Worm (Caenorhabditis elegans): Measurements from ENCODE around the gene fat-7.

DNA sequence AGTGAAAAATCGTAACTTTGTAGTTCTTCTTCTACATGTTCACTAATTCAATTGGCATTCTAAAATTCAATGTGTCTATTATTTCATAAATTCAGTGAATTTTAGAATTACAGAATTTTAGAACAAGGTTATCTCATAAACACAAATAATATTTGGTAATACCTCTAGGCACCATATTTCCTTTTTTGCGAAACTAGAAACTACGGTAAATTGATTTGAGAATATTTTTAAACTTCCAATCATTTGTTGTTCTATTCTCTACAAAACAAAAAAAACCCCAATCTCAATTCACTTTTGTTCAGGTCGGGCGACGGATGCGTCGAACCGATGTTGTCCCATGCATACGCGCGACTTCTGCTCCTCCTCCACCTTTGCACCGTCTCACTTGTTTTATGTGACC is 47.0 kb upstream of the fat-7 start, which contains the start of gene F09G2.1:
- TF ChIP-seq mxl-1 (tag; optimal IDR thresholded peaks at IDR 0.05), result no peak
- no peak for TF ChIP-seq hsf-1 (GFP tag; IDR thresholded peaks at IDR 0.05)
- no peak for TF ChIP-seq ceh-40 (GFP tag; IDR thresholded peaks at IDR 0.05)
- TF ChIP-seq nhr-120 (GFP tag; IDR thresholded peaks at IDR 0.05), result no peak
- TF ChIP-seq dpl-1 (GFP tag; optimal IDR thresholded peaks at IDR 0.05), result no peak
